Fruit fly (Drosophila melanogaster) whole organism, embryonic: Measurements from ENCODE around the gene bmm.
A peak's percentile ranks its signal among the peaks of the same experiment; 100 is the strongest.

Experiments used
- Awh ChIP-seq: fragments of 200-800 bp; sonication (Bioruptor generic); IDR thresholded peaks from 2 replicates; pipeline ENCODE4, ENCODE4 v1.3.6; 2022; ENCODE audit warnings: missing biosample characterization, missing genetic modification characterization
- Bdp1 ChIP-seq: fragments of 200-800 bp; sonication (Bioruptor generic); optimal IDR thresholded peaks from 3 replicates; lab custom pipeline; 2016; ENCODE audit warnings: missing biosample characterization, missing genetic modification characterization
- CG10366 ChIP-seq: fragments of 200-800 bp; sonication (Bioruptor generic); IDR thresholded peaks from 2 replicates; pipeline ENCODE4 v1.3.6; 2022; ENCODE audit warnings: missing biosample characterization, missing genetic modification characterization
- CG10543 ChIP-seq: fragments of 200-800 bp; sonication (Bioruptor generic); optimal IDR thresholded peaks from 3 replicates; lab custom pipeline; 2017; ENCODE audit warnings: missing biosample characterization, mild to moderate bottlenecking, missing genetic modification characterization, moderate library complexity
- CG11456 ChIP-seq: fragments of 200-800 bp; sonication (Bioruptor generic); IDR thresholded peaks from 3 replicates; pipeline ENCODE4 v1.3.6; 2022; ENCODE audit warnings: missing biosample characterization, missing genetic modification characterization
- CG12942 ChIP-seq: fragments of 200-800 bp; sonication (Bioruptor generic); optimal IDR thresholded peaks from 3 replicates; lab custom pipeline; 2016; ENCODE audit warnings: missing biosample characterization, missing genetic modification characterization
- CG17802 ChIP-seq: fragments of 200-800 bp; sonication (Bioruptor generic); optimal IDR thresholded peaks from 2 replicates; lab custom pipeline; 2018; ENCODE audit warnings: missing biosample characterization, mild to moderate bottlenecking, missing genetic modification characterization, moderate library complexity
- CG17829 ChIP-seq: fragments of 200-800 bp; optimal IDR thresholded peaks from 2 replicates; lab custom pipeline; 2019; ENCODE audit warnings: missing biosample characterization, mild to moderate bottlenecking, missing genetic modification characterization, moderate library complexity
- CG18619 ChIP-seq: fragments of 200-800 bp; sonication (Bioruptor generic); optimal IDR thresholded peaks from 3 replicates; lab custom pipeline; 2017; ENCODE audit warnings: missing biosample characterization, mild to moderate bottlenecking, missing genetic modification characterization
- CG33557 ChIP-seq: fragments of 200-800 bp; sonication (Bioruptor generic); optimal IDR thresholded peaks from 2 replicates; lab custom pipeline; 2019; ENCODE audit warnings: missing biosample characterization, mild to moderate bottlenecking, missing genetic modification characterization, moderate library complexity
- CG4282 ChIP-seq: fragments of 200-800 bp; sonication (Bioruptor generic); optimal IDR thresholded peaks from 2 replicates; lab custom pipeline; 2016; ENCODE audit warnings: missing biosample characterization, missing genetic modification characterization
- CG43689 ChIP-seq: fragments of 200-800 bp; sonication (Bioruptor generic); IDR thresholded peaks from 2 replicates; pipeline ENCODE4 v1.3.6; 2022; ENCODE audit warnings: missing biosample characterization, missing genetic modification characterization
- CG6765 ChIP-seq: fragments of 200-800 bp; sonication (Bioruptor generic); optimal IDR thresholded peaks from 3 replicates; lab custom pipeline; 2017; ENCODE audit warnings: missing biosample characterization, mild to moderate bottlenecking, missing genetic modification characterization
- CG7963 ChIP-seq: fragments of 200-800 bp; sonication (Bioruptor generic); IDR thresholded peaks from 3 replicates; pipeline ENCODE4 v1.3.6; 2022; ENCODE audit warnings: missing biosample characterization, missing genetic modification characterization; ENCODE audit not compliant: partially characterized antibody
- CHES-1-like ChIP-seq: fragments of 200-800 bp; sonication (Bioruptor generic); optimal IDR thresholded peaks from 2 replicates; lab custom pipeline; 2016; ENCODE audit warnings: missing biosample characterization, missing genetic modification characterization
- CkIIα-i1 ChIP-seq: fragments of 200-800 bp; sonication (Bioruptor generic); IDR thresholded peaks from 2 replicates; pipeline ENCODE4 v1.3.6; 2022; ENCODE audit warnings: missing biosample characterization, missing genetic modification characterization
- Gsc ChIP-seq: fragments of 200-800 bp; sonication (Bioruptor generic); IDR thresholded peaks from 2 replicates; pipeline ENCODE4 v1.3.6; 2022; ENCODE audit warnings: missing biosample characterization, missing genetic modification characterization
- Nf-YA ChIP-seq: fragments of 200-800 bp; sonication (Bioruptor generic); IDR thresholded peaks from 2 replicates; pipeline ENCODE4 v1.3.6; 2022; ENCODE audit warnings: missing biosample characterization, missing genetic modification characterization
- PHDP ChIP-seq: fragments of 200-800 bp; sonication (Bioruptor generic); optimal IDR thresholded peaks from 3 replicates; lab custom pipeline; 2018; ENCODE audit warnings: missing biosample characterization, mild to moderate bottlenecking, missing genetic modification characterization, moderate library complexity
- Sin3A ChIP-seq: fragments of >200 bp; optimal IDR thresholded peaks from 2 replicates; lab custom pipeline; 2018
- Spps ChIP-seq: fragments of 200-800 bp; sonication (Bioruptor generic); optimal IDR thresholded peaks from 2 replicates; lab custom pipeline; 2018; ENCODE audit warnings: missing biosample characterization, mild to moderate bottlenecking, missing genetic modification characterization
- Trl ChIP-seq, 3 experiments: fragments of >200 bp in 2 of 3; fragments of 200-800 bp in 1 of 3; sonication (Bioruptor generic) in 1 of 3; optimal IDR thresholded peaks; 2 replicates in 1 of 3; 3 replicates in 2 of 3; lab custom pipeline; 2016 to 2017; ENCODE audit warnings: missing biosample characterization in 1 of 3, missing genetic modification characterization in 1 of 3
- Vsx1 ChIP-seq: fragments of 200-800 bp; sonication (Bioruptor generic); optimal IDR thresholded peaks from 2 replicates; lab custom pipeline; 2017; ENCODE audit warnings: missing biosample characterization, mild to moderate bottlenecking, missing genetic modification characterization, missing genetic modification reagents
- amos ChIP-seq: fragments of 200-800 bp; sonication (Bioruptor generic); IDR thresholded peaks from 2 replicates; pipeline ENCODE4 v1.3.6; 2022; ENCODE audit warnings: missing biosample characterization, missing genetic modification characterization; ENCODE audit not compliant: partially characterized antibody
- aop ChIP-seq: fragments of 200-800 bp; sonication (Bioruptor generic); IDR thresholded peaks from 2 replicates; pipeline ENCODE4 v1.3.6; 2022; ENCODE audit warnings: missing biosample characterization, missing genetic modification characterization
- ara ChIP-seq: fragments of 200-800 bp; sonication (Bioruptor generic); IDR thresholded peaks from 2 replicates; pipeline ENCODE4 v1.3.6; 2022; ENCODE audit warnings: missing biosample characterization, missing genetic modification characterization
- br ChIP-seq: fragments of >200 bp; optimal IDR thresholded peaks from 2 replicates; lab custom pipeline; 2017
- cato ChIP-seq: fragments of 200-800 bp; sonication (Bioruptor generic); optimal IDR thresholded peaks from 2 replicates; lab custom pipeline; 2016; ENCODE audit warnings: missing biosample characterization, missing genetic modification characterization, borderline replicate concordance
- danr ChIP-seq: fragments of 200-800 bp; sonication (Bioruptor generic); IDR thresholded peaks from 2 replicates; pipeline ENCODE4 v1.3.6; 2022; ENCODE audit warnings: missing biosample characterization, missing genetic modification characterization
- gcm2 ChIP-seq: fragments of 200-800 bp; sonication (Bioruptor generic); optimal IDR thresholded peaks from 2 replicates; lab custom pipeline; 2016; ENCODE audit warnings: missing biosample characterization, missing genetic modification characterization
- hb ChIP-seq: fragments of 200-800 bp; sonication (Bioruptor generic); IDR thresholded peaks from 3 replicates; pipeline ENCODE4 v1.3.6; 2022; ENCODE audit warnings: missing biosample characterization, missing genetic modification characterization; ENCODE audit not compliant: partially characterized antibody
- hth ChIP-seq: fragments of >200 bp; optimal IDR thresholded peaks from 2 replicates; lab custom pipeline; 2017; ENCODE audit warnings: inconsistent platforms
- ind ChIP-seq: fragments of 200-800 bp; sonication (Bioruptor generic); optimal IDR thresholded peaks from 3 replicates; lab custom pipeline; 2016; ENCODE audit warnings: missing biosample characterization, missing genetic modification characterization
- jing ChIP-seq: fragments of 200-800 bp; sonication (Bioruptor generic); optimal IDR thresholded peaks from 2 replicates; lab custom pipeline; 2018; ENCODE audit warnings: missing biosample characterization, mild to moderate bottlenecking, missing genetic modification characterization
- lab ChIP-seq: fragments of 200-800 bp; sonication (Bioruptor generic); optimal IDR thresholded peaks from 3 replicates; lab custom pipeline; 2017; ENCODE audit warnings: missing biosample characterization, missing genetic modification characterization, mild to moderate bottlenecking, moderate library complexity, missing genetic modification reagents
- lbe ChIP-seq: fragments of 200-800 bp; sonication (Bioruptor generic); optimal IDR thresholded peaks from 2 replicates; lab custom pipeline; 2016; ENCODE audit warnings: missing biosample characterization, mild to moderate bottlenecking, missing genetic modification characterization
- nerfin-1 ChIP-seq: fragments of 200-800 bp; sonication (Bioruptor generic); optimal IDR thresholded peaks from 3 replicates; lab custom pipeline; 2019; ENCODE audit warnings: missing biosample characterization, mild to moderate bottlenecking, missing genetic modification characterization, moderate library complexity
- p53 ChIP-seq: fragments of 200-800 bp; sonication (Bioruptor generic); optimal IDR thresholded peaks from 2 replicates; lab custom pipeline; 2016; ENCODE audit warnings: missing biosample characterization, missing genetic modification characterization
- pan ChIP-seq, 4 experiments: fragments of >200 bp in 3 of 4; fragments of 200-800 bp in 1 of 4; sonication (Bioruptor generic) in 1 of 4; optimal IDR thresholded peaks in 3 of 4; IDR thresholded peaks in 1 of 4; 2 replicates each; pipeline versions ENCODE4 v1.3.6 to Lab custom; 2017 to 2022; ENCODE audit warnings: missing biosample characterization in 2 of 4, missing genetic modification characterization in 2 of 4, mixed read lengths in 1 of 4
- prd ChIP-seq, 3 experiments: fragments of >200 bp in 2 of 3; fragments of 200-800 bp in 1 of 3; sonication (Bioruptor generic) in 1 of 3; optimal IDR thresholded peaks in 2 of 3; IDR thresholded peaks in 1 of 3; 2 replicates in 2 of 3; 3 replicates in 1 of 3; pipeline versions ENCODE4 v1.3.6 to Lab custom; 2017 to 2022; ENCODE audit warnings: missing biosample characterization in 1 of 3, missing genetic modification characterization in 1 of 3
- pum ChIP-seq: fragments of 200-800 bp; sonication (Bioruptor generic); optimal IDR thresholded peaks from 2 replicates; lab custom pipeline; 2016; ENCODE audit warnings: missing biosample characterization, missing genetic modification characterization
- sisA ChIP-seq: fragments of 200-800 bp; sonication (Bioruptor generic); IDR thresholded peaks from 2 replicates; pipeline ENCODE4 v1.3.6; 2022; ENCODE audit warnings: missing biosample characterization, missing genetic modification characterization
- tll ChIP-seq, 2 experiments: fragments of 200-800 bp in 1 of 2; fragments of >200 bp in 1 of 2; sonication (Bioruptor generic) in 1 of 2; optimal IDR thresholded peaks; 2 replicates each; lab custom pipeline; 2017 to 2019; ENCODE audit warnings: missing biosample characterization in 2 of 2, missing genetic modification characterization in 2 of 2, mild to moderate bottlenecking in 1 of 2, moderate library complexity in 1 of 2
- tna ChIP-seq: fragments of 200-800 bp; sonication (Bioruptor generic); IDR thresholded peaks from 2 replicates; pipeline ENCODE4 v1.3.6; 2022; ENCODE audit warnings: missing biosample characterization, missing genetic modification characterization; ENCODE audit not compliant: partially characterized antibody
- unc-4 ChIP-seq: fragments of 200-800 bp; sonication (Bioruptor generic); IDR thresholded peaks from 2 replicates; pipeline ENCODE4 v1.3.6; 2022; ENCODE audit warnings: missing biosample characterization, missing genetic modification characterization; ENCODE audit not compliant: partially characterized antibody
- vfl ChIP-seq: fragments of 200-800 bp; sonication (Bioruptor generic); optimal IDR thresholded peaks from 2 replicates; lab custom pipeline; 2016; ENCODE audit warnings: missing biosample characterization, missing genetic modification characterization
- vvl ChIP-seq: fragments of 200-800 bp; sonication (Bioruptor generic); IDR thresholded peaks from 2 replicates; pipeline ENCODE4 v1.3.6; 2022; ENCODE audit warnings: missing biosample characterization, missing genetic modification characterization
- zfh1 ChIP-seq: fragments of 200-800 bp; sonication (Bioruptor generic); IDR thresholded peaks from 3 replicates; pipeline ENCODE4 v1.3.6; 2022; ENCODE audit warnings: missing biosample characterization, missing genetic modification characterization

The bmm gene

dm6 chr3L:14756724-14757463 is 29.3 kb downstream of the bmm start (continued):
- TF ChIP-seq Gsc (GFP tag; lab: Robert Waterston, UW) (no peak; the same call in 1 of the 2 replicates), CG12942 (GFP tag; lab: Kevin White, UChicago) (peak; percentile 82), CG33557 (GFP tag; lab: Kevin White, UChicago) (no peak), tna (no peak), jing (GFP tag; lab: Kevin White, UChicago) (peak; percentile 63), CG10543 (GFP tag; lab: Kevin White, UChicago) (peak; percentile 73), Bdp1 (GFP tag; lab: Kevin White, UChicago) (peak; percentile 80), aop (peak; percentile 66; the same call in 1 of the 2 replicates), Nf-YA (GFP tag; lab: Robert Waterston, UW) (peak; percentile 84), Awh (GFP tag; lab: Robert Waterston, UW) (peak; percentile 85), prd (optimal IDR thresholded peaks at IDR 0.05; lab: Kevin White, UChicago) (no peak), prd (GFP tag; IDR thresholded peaks at IDR 0.05; lab: Robert Waterston, UW) (peak; percentile 92), CG17802 (tag; lab: Kevin White, UChicago) (peak; percentile 56), pan (optimal IDR thresholded peaks at IDR 0.05; lab: Kevin White, UChicago) (no peak), pan (GFP tag; optimal IDR thresholded peaks at IDR 0.05 in 1 of 2, IDR thresholded peaks at IDR 0.05 in 1 of 2) (peak in 1 of 2 experiments; percentile 93), p53 (GFP tag; lab: Kevin White, UChicago) (peak; percentile 82), gcm2 (GFP tag; lab: Kevin White, UChicago) (peak; percentile 74), ara (peak; percentile 92), hth (lab: Kevin White, UChicago) (no peak), CG6765 (peak; percentile 63), hb (no peak), Trl (optimal IDR thresholded peaks at IDR 0.05; lab: Kevin White, UChicago) (peak in 1 of 2 experiments; percentile 96), Trl (GFP tag; optimal IDR thresholded peaks at IDR 0.05; lab: Kevin White, UChicago) (peak; percentile 90), ind (GFP tag; lab: Kevin White, UChicago) (peak; percentile 94), CG11456 (GFP tag; lab: Robert Waterston, UW) (peak; percentile 95), vvl (GFP tag; lab: Robert Waterston, UW) (peak; percentile 95), sisA (peak; percentile 93), lbe (peak; percentile 66), br (lab: Kevin White, UChicago) (no peak), zfh1 (peak; percentile 92), vfl (GFP tag; lab: Kevin White, UChicago) (peak; percentile 86), Spps (tag; lab: Kevin White, UChicago) (no peak), CG17829 (tag; lab: Kevin White, UChicago) (peak; percentile 64), CG10366 (peak; percentile 92), amos (no peak), CG4282 (GFP tag; lab: Kevin White, UChicago) (peak; percentile 88), lab (peak; percentile 94), PHDP (tag; lab: Kevin White, UChicago) (peak; percentile 84), Sin3A (lab: Kevin White, UChicago) (peak; percentile 11), nerfin-1 (peak; percentile 59), danr (GFP tag; lab: Robert Waterston, UW) (0 out of 2 replicates have a peak, but pooled peaks have one; percentile 57), tll (GFP tag; optimal IDR thresholded peaks at IDR 0.05; lab: Kevin White, UChicago) (no peak), cato (peak; percentile 67), pum (peak; percentile 89), unc-4 (GFP tag; lab: Robert Waterston, UW) (no peak), CG18619 (GFP tag; lab: Kevin White, UChicago) (peak; percentile 87), Vsx1 (GFP tag; lab: Kevin White, UChicago) (peak; percentile 69), CkIIα-i1 (GFP tag; lab: Robert Waterston, UW) (peak; percentile 45; the same call in 1 of the 2 replicates), CHES-1-like (GFP tag; lab: Kevin White, UChicago) (peak; percentile 94), CG7963 (GFP tag; lab: Robert Waterston, UW) (no peak), CG43689 (GFP tag; lab: Robert Waterston, UW) (peak; percentile 85)
